Worm (Caenorhabditis elegans) whole organism, L4 larva: Measurements from ENCODE around the gene ZK1127.13.

Experiments
- D1046.2 ChIP-seq: fragments of 200-800 bp; sonication (Bioruptor generic); IDR thresholded peaks from 2 replicates; pipeline ENCODE4 v1.3.6; 2022; ENCODE audit warnings: missing genetic modification characterization, missing compliant biosample characterization
- F10B5.3 ChIP-seq: sonication (generic microtip); optimal IDR thresholded peaks from 2 replicates; lab custom pipeline; 2016; ENCODE audit warnings: mild to moderate bottlenecking, missing genetic modification characterization, missing compliant biosample characterization
- F26F4.8 ChIP-seq: fragments of 200-800 bp; sonication (Bioruptor generic); conservative IDR thresholded peaks from 2 replicates; pipeline ENCODE4 v1.3.6; 2022; ENCODE audit warnings: missing genetic modification characterization, missing compliant biosample characterization
- R02D3.7 ChIP-seq: fragments of 150-350 bp; sonication (generic microtip); optimal IDR thresholded peaks from 3 replicates; lab custom pipeline; 2014; ENCODE audit warnings: missing biosample characterization, missing genetic modification characterization
- Y5F2A.4 ChIP-seq: fragments of 200-800 bp; sonication (Bioruptor generic); optimal IDR thresholded peaks from 2 replicates; lab custom pipeline; 2018; ENCODE audit warnings: mild to moderate bottlenecking, missing genetic modification characterization, missing compliant biosample characterization
- ZK337.2 ChIP-seq: fragments of 200-800 bp; sonication (Bioruptor generic); IDR thresholded peaks from 2 replicates; pipeline ENCODE4 v1.3.6; 2022; ENCODE audit warnings: missing genetic modification reagents, missing genetic modification characterization, missing compliant biosample characterization
- ZK546.5 ChIP-seq, 2 experiments: sonication (generic microtip); optimal IDR thresholded peaks; 2 replicates each; lab custom pipeline; 2017; ENCODE audit warnings: missing biosample characterization in 2 of 2, missing genetic modification characterization in 2 of 2
- aha-1 ChIP-seq: fragments of 150-350 bp; peaks from one replicate; lab custom pipeline; 2014; ENCODE audit warnings: missing biosample characterization, missing genetic modification characterization
- aly-2 ChIP-seq: sonication (generic microtip); optimal IDR thresholded peaks from 2 replicates; lab custom pipeline; 2018; ENCODE audit warnings: missing biosample characterization, missing genetic modification characterization
- ama-1 ChIP-seq: fragments of 150-350 bp; optimal IDR thresholded peaks from 2 replicates; lab custom pipeline; 2014; ENCODE audit warnings: inconsistent platforms, mixed read lengths
- attf-4 ChIP-seq: sonication (generic microtip); optimal IDR thresholded peaks from 3 replicates; lab custom pipeline; 2017; ENCODE audit warnings: missing biosample characterization, missing genetic modification characterization
- ceh-44 ChIP-seq: fragments of 200-800 bp; sonication (Bioruptor generic); IDR thresholded peaks from 2 replicates; pipeline ENCODE4 v1.3.6; 2022; ENCODE audit warnings: missing genetic modification reagents, missing genetic modification characterization, missing compliant biosample characterization
- daf-16 ChIP-seq, 3 experiments: sonication (generic microtip); optimal IDR thresholded peaks; 2 replicates each; lab custom pipeline; 2016 to 2017; ENCODE audit warnings: missing genetic modification characterization in 3 of 3, missing genetic modification reagents in 3 of 3, mild to moderate bottlenecking in 2 of 3, missing compliant biosample characterization in 2 of 3, missing biosample characterization in 1 of 3, moderate library complexity in 1 of 3
- dmd-6 ChIP-seq: fragments of 200-800 bp; sonication (Bioruptor generic); IDR thresholded peaks from 2 replicates; pipeline ENCODE4 v1.3.6; 2022; ENCODE audit warnings: missing genetic modification reagents, missing genetic modification characterization, missing compliant biosample characterization
- dmd-8 ChIP-seq: fragments of 200-800 bp; sonication (Bioruptor generic); IDR thresholded peaks from 2 replicates; pipeline ENCODE4 v1.3.6; 2022; ENCODE audit warnings: missing genetic modification characterization, missing compliant biosample characterization
- dmd-9 ChIP-seq: fragments of 200-800 bp; sonication (Bioruptor generic); IDR thresholded peaks from 2 replicates; pipeline ENCODE4 v1.3.6; 2022; ENCODE audit warnings: missing genetic modification reagents, missing genetic modification characterization, missing compliant biosample characterization
- dpl-1 ChIP-seq: fragments of 150-350 bp; optimal IDR thresholded peaks from 2 replicates; lab custom pipeline; 2014; ENCODE audit warnings: missing biosample characterization, missing genetic modification reagents, missing genetic modification characterization
- egl-27 ChIP-seq: sonication (generic microtip); optimal IDR thresholded peaks from 3 replicates; lab custom pipeline; 2017; ENCODE audit warnings: missing biosample characterization, missing genetic modification reagents, missing genetic modification characterization
- egl-43 ChIP-seq: fragments of 200-800 bp; sonication (Bioruptor generic); IDR thresholded peaks from 2 replicates; pipeline ENCODE4 v1.3.6; 2022; ENCODE audit warnings: missing genetic modification reagents, missing genetic modification characterization, missing compliant biosample characterization
- hif-1 ChIP-seq, 2 experiments: sonication (generic microtip); optimal IDR thresholded peaks; 2 replicates each; lab custom pipeline; 2016 to 2017; ENCODE audit warnings: missing compliant biosample characterization in 2 of 2, missing genetic modification characterization in 2 of 2, missing genetic modification reagents in 2 of 2, missing genotype in 2 of 2, mild to moderate bottlenecking in 1 of 2
- hmg-1.1 ChIP-seq: fragments of 200-800 bp; sonication (Bioruptor generic); IDR thresholded peaks from 2 replicates; pipeline ENCODE4 v1.3.6; 2022; ENCODE audit warnings: missing genetic modification reagents, missing genetic modification characterization, missing compliant biosample characterization
- jun-1 ChIP-seq: fragments of 150-350 bp; optimal IDR thresholded peaks from 2 replicates; lab custom pipeline; 2014; ENCODE audit warnings: missing biosample characterization, missing genetic modification reagents, missing genetic modification characterization
- lin-1 ChIP-seq: fragments of 200-800 bp; sonication (Bioruptor generic); IDR thresholded peaks from 2 replicates; pipeline ENCODE4 v1.3.6; 2022; ENCODE audit warnings: missing genetic modification reagents, missing genetic modification characterization, missing compliant biosample characterization
- lin-13 ChIP-seq: fragments of 150-350 bp; optimal IDR thresholded peaks from 2 replicates; lab custom pipeline; 2014; ENCODE audit warnings: missing biosample characterization, missing genetic modification reagents, missing genetic modification characterization
- lin-29 ChIP-seq: fragments of 200-800 bp; sonication (Bioruptor generic); IDR thresholded peaks from 2 replicates; pipeline ENCODE4 v1.3.6; 2022; ENCODE audit warnings: missing genetic modification reagents, missing genetic modification characterization, missing compliant biosample characterization
- lin-38 ChIP-seq: fragments of 200-800 bp; sonication (Bioruptor generic); IDR thresholded peaks from 2 replicates; pipeline ENCODE4 v1.3.6; 2022; ENCODE audit warnings: missing genetic modification reagents, missing genetic modification characterization, missing compliant biosample characterization
- lir-3 ChIP-seq: sonication (generic microtip); optimal IDR thresholded peaks from 2 replicates; lab custom pipeline; 2016; ENCODE audit warnings: mild to moderate bottlenecking, missing genetic modification characterization, missing compliant biosample characterization
- lsy-2 ChIP-seq, 2 experiments: fragments of 150-350 bp in 1 of 2; sonication (generic microtip) in 1 of 2; optimal IDR thresholded peaks; 2 replicates each; lab custom pipeline; 2014 to 2017; ENCODE audit warnings: missing biosample characterization in 2 of 2, missing genetic modification characterization in 2 of 2
- madf-5 ChIP-seq, 2 experiments: fragments of 200-800 bp; sonication (Bioruptor generic); IDR thresholded peaks; 2 replicates each; pipeline ENCODE4 v1.3.6; 2022; ENCODE audit warnings: missing compliant biosample characterization in 2 of 2, missing genetic modification characterization in 2 of 2
- madf-9 ChIP-seq: fragments of 200-800 bp; sonication (Bioruptor generic); conservative IDR thresholded peaks from 2 replicates; pipeline ENCODE4 v1.3.6; 2022; ENCODE audit warnings: missing genetic modification reagents, missing genetic modification characterization, missing compliant biosample characterization
- mdl-1 ChIP-seq, 2 experiments: fragments of 150-350 bp in 1 of 2; sonication (generic microtip) in 1 of 2; optimal IDR thresholded peaks; 2 replicates each; lab custom pipeline; 2014 to 2017; ENCODE audit warnings: missing biosample characterization in 2 of 2, missing genetic modification characterization in 2 of 2
- mes-2 ChIP-seq: sonication (generic microtip); optimal IDR thresholded peaks from 2 replicates; lab custom pipeline; 2016; ENCODE audit warnings: missing genotype, mild to moderate bottlenecking, missing genetic modification characterization, missing compliant biosample characterization; ENCODE audit not compliant: poor library complexity, severe bottlenecking
- mxl-2 ChIP-seq: fragments of 200-800 bp; sonication (Bioruptor generic); conservative IDR thresholded peaks from 2 replicates; pipeline ENCODE4 v1.3.6; 2022; ENCODE audit warnings: missing genetic modification reagents, missing genetic modification characterization, missing compliant biosample characterization
- nhr-10 ChIP-seq: fragments of 150-350 bp; optimal IDR thresholded peaks from 2 replicates; lab custom pipeline; 2014; ENCODE audit warnings: missing biosample characterization, missing genetic modification characterization
- nhr-102 ChIP-seq: sonication (generic microtip); optimal IDR thresholded peaks from 2 replicates; lab custom pipeline; 2016; ENCODE audit warnings: mild to moderate bottlenecking, missing genetic modification characterization, moderate library complexity, missing compliant biosample characterization
- nhr-237 ChIP-seq: sonication (generic microtip); optimal IDR thresholded peaks from 2 replicates; lab custom pipeline; 2017; ENCODE audit warnings: missing biosample characterization, missing genetic modification characterization
- nhr-25 ChIP-seq: sonication (generic microtip); optimal IDR thresholded peaks from 2 replicates; lab custom pipeline; 2017; ENCODE audit warnings: missing genetic modification characterization, mild to moderate bottlenecking, missing compliant biosample characterization, antibody characterized with exemption, moderate library complexity, borderline replicate concordance; ENCODE audit not compliant: insufficient read depth
- nhr-41 ChIP-seq: fragments of 200-800 bp; sonication (Bioruptor generic); IDR thresholded peaks from 2 replicates; pipeline ENCODE4 v1.3.6; 2022; ENCODE audit warnings: missing genetic modification reagents, missing genetic modification characterization, missing compliant biosample characterization
- nhr-42 ChIP-seq: fragments of 200-800 bp; sonication (Bioruptor generic); IDR thresholded peaks from 2 replicates; pipeline ENCODE4 v1.3.6; 2022; ENCODE audit warnings: missing genetic modification characterization, missing compliant biosample characterization
- nhr-6 ChIP-seq: fragments of 150-350 bp; optimal IDR thresholded peaks from 2 replicates; lab custom pipeline; 2014; ENCODE audit warnings: missing biosample characterization, missing genetic modification characterization
- php-3 ChIP-seq: fragments of 200-800 bp; sonication (Bioruptor generic); IDR thresholded peaks from 2 replicates; pipeline ENCODE4 v1.3.6; 2022; ENCODE audit warnings: missing genetic modification reagents, missing genetic modification characterization, missing compliant biosample characterization
- pqm-1 ChIP-seq: sonication (generic microtip); optimal IDR thresholded peaks from 2 replicates; lab custom pipeline; 2017; ENCODE audit warnings: missing biosample characterization, missing genetic modification characterization
- rbr-2 ChIP-seq: sonication (generic microtip); optimal IDR thresholded peaks from 2 replicates; lab custom pipeline; 2016; ENCODE audit warnings: missing genotype, missing genetic modification characterization, missing compliant biosample characterization
- skn-1 ChIP-seq: fragments of 150-350 bp; optimal IDR thresholded peaks from 2 replicates; lab custom pipeline; 2014; ENCODE audit warnings: missing biosample characterization, missing genetic modification characterization
- snpc-1.2 ChIP-seq: fragments of 200-800 bp; sonication (Bioruptor generic); IDR thresholded peaks from 2 replicates; pipeline ENCODE4 v1.3.6; 2022; ENCODE audit warnings: missing genetic modification reagents, missing genetic modification characterization, missing compliant biosample characterization
- snpc-4 ChIP-seq: fragments of 150-350 bp; optimal IDR thresholded peaks from 2 replicates; lab custom pipeline; 2014; ENCODE audit warnings: missing biosample characterization, missing genetic modification characterization
- spr-1 ChIP-seq: sonication (generic microtip); optimal IDR thresholded peaks from 2 replicates; lab custom pipeline; 2016; ENCODE audit warnings: mild to moderate bottlenecking, missing genetic modification characterization, missing compliant biosample characterization
- tag-97 ChIP-seq: fragments of 200-800 bp; sonication (Bioruptor generic); IDR thresholded peaks from 2 replicates; pipeline ENCODE4 v1.3.6; 2022; ENCODE audit warnings: missing genetic modification characterization, missing compliant biosample characterization
- unc-130 ChIP-seq: sonication (generic microtip); optimal IDR thresholded peaks from 2 replicates; lab custom pipeline; 2016; ENCODE audit warnings: missing genetic modification reagents, missing genetic modification characterization, missing compliant biosample characterization
- vab-7 ChIP-seq: fragments of 200-800 bp; sonication (Bioruptor generic); IDR thresholded peaks from 2 replicates; pipeline ENCODE4 v1.3.6; 2022; ENCODE audit warnings: missing genetic modification reagents, missing genetic modification characterization, missing compliant biosample characterization
- zip-2 ChIP-seq: fragments of 150-350 bp; optimal IDR thresholded peaks from 2 replicates; lab custom pipeline; 2014; ENCODE audit warnings: missing biosample characterization, missing genetic modification characterization

The ZK1127.13 gene

DNA sequence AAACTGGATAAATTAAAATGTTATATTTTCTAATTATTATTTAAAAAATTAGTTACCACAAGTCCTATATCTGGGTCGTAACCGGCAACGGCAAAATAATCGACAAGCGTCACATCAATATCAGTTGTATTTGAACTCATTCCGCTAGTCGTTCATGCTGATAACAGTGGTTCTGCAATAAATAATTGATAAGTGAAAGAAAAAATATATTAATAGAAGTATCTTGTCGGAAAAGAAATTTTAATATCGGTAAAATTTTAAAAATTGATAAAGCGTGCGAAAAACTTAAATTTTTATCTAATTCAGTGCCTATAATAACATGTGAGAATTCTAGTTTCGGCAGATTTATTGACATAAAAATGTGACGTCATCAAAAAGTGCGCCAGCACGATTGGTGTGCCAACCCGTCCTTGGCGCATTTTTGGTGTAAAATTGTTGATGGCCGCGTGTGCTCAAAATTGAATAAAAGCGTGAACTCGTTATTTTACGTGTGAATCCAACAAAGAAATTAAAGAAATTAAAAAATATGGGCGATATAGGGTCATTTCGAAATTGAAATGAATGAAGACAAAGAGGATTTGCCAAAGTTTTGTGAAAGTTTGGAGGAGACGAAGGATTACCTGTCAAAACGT, 30.6 kb upstream of the ZK1127.13 start, which contains the start of the genes lst-6 and lst-5 (continued):
- TF ChIP-seq spr-1: peak; percentile 8
- no peak for TF ChIP-seq nhr-6 (tag; lab: Kevin White, UChicago)
- no peak for TF ChIP-seq vab-7 (GFP tag; lab: Robert Waterston, UW)
- peak; percentile 81 for TF ChIP-seq lin-38 (GFP tag; lab: Robert Waterston, UW)
- no peak for TF ChIP-seq aly-2 (tag; lab: Kevin White, UChicago)
- TF ChIP-seq nhr-42: no peak
- TF ChIP-seq dpl-1 (GFP tag; lab: Kevin White, UChicago): peak; percentile 66
- TF ChIP-seq hif-1 (tag; optimal IDR thresholded peaks at IDR 0.05; lab: Kevin White, UChicago): peak in 1 of 2 experiments; percentile 41
- no peak for TF ChIP-seq zip-2 (tag; lab: Kevin White, UChicago)
- TF ChIP-seq lin-13 (GFP tag; lab: Kevin White, UChicago): peak; percentile 6
- TF ChIP-seq rbr-2: peak; percentile 70
- no peak for TF ChIP-seq nhr-102 (tag; lab: Kevin White, UChicago)
- no peak for TF ChIP-seq nhr-10 (tag; lab: Kevin White, UChicago)
- no peak for TF ChIP-seq tag-97
- TF ChIP-seq nhr-237: no peak
- TF ChIP-seq D1046.2 (GFP tag; lab: Robert Waterston, UW): no peak
- TF ChIP-seq madf-5 (GFP tag; IDR thresholded peaks at IDR 0.05; lab: Robert Waterston, UW): no peak
- TF ChIP-seq jun-1: no peak
- TF ChIP-seq lin-29 (GFP tag; lab: Robert Waterston, UW): no peak
- TF ChIP-seq dmd-6: peak; percentile 58; the same call in 1 of the 2 replicates
- no peak for TF ChIP-seq attf-4 (tag; lab: Kevin White, UChicago)
- TF ChIP-seq mes-2 (tag; lab: Kevin White, UChicago): peak; percentile 71
- no peak for TF ChIP-seq madf-9 (GFP tag; lab: Robert Waterston, UW)
- TF ChIP-seq lin-1 (GFP tag; lab: Robert Waterston, UW): 0 out of 2 replicates have a peak, but pooled peaks have one; percentile 16
- no peak for TF ChIP-seq Y5F2A.4 (GFP tag; lab: Kevin White, UChicago)
- peak in 1 of 2 experiments; percentile 34 for TF ChIP-seq daf-16 (GFP tag; optimal IDR thresholded peaks at IDR 0.05; lab: Kevin White, UChicago)
- TF ChIP-seq daf-16 (tag; optimal IDR thresholded peaks at IDR 0.05; lab: Kevin White, UChicago): peak; percentile 51
- TF ChIP-seq F26F4.8 (GFP tag; lab: Robert Waterston, UW): no peak
- no peak for TF ChIP-seq egl-27 (tag; lab: Kevin White, UChicago)
- TF ChIP-seq dmd-8 (GFP tag; lab: Robert Waterston, UW): no peak
- peak in 1 of 2 experiments; percentile 34 for TF ChIP-seq mdl-1 (tag; optimal IDR thresholded peaks at IDR 0.05; lab: Kevin White, UChicago)
- TF ChIP-seq pqm-1 (tag; lab: Kevin White, UChicago): peak; percentile 68
- TF ChIP-seq aha-1 (tag; lab: Kevin White, UChicago): peak; percentile 62
- TF ChIP-seq lsy-2 (tag; optimal IDR thresholded peaks at IDR 0.05; lab: Kevin White, UChicago): peak; percentile 39 to 86
- no peak for TF ChIP-seq dmd-9
- peak; percentile 38; the same call in 1 of the 2 replicates for TF ChIP-seq php-3 (GFP tag; lab: Robert Waterston, UW)
- TF ChIP-seq ama-1 (lab: Kevin White, UChicago): no peak
- TF ChIP-seq ZK337.2: no peak
- TF ChIP-seq nhr-25 (tag; lab: Kevin White, UChicago): no peak
- no peak for TF ChIP-seq snpc-4 (tag; lab: Kevin White, UChicago)
- no peak for TF ChIP-seq lir-3 (tag; lab: Kevin White, UChicago)
- TF ChIP-seq egl-43 (GFP tag; lab: Robert Waterston, UW): no peak
- no peak for TF ChIP-seq F10B5.3
- no peak for TF ChIP-seq nhr-41 (GFP tag; lab: Robert Waterston, UW)
- no peak for TF ChIP-seq hmg-1.1 (GFP tag; lab: Robert Waterston, UW)
- no peak for TF ChIP-seq R02D3.7
- TF ChIP-seq unc-130 (GFP tag; lab: Kevin White, UChicago): no peak
- TF ChIP-seq ceh-44 (GFP tag; lab: Robert Waterston, UW): no peak
- no peak for TF ChIP-seq ZK546.5 (tag; optimal IDR thresholded peaks at IDR 0.05; lab: Kevin White, UChicago)
- TF ChIP-seq snpc-1.2 (GFP tag; lab: Robert Waterston, UW): no peak
- no peak for TF ChIP-seq skn-1 (tag; lab: Kevin White, UChicago)
- no peak for TF ChIP-seq mxl-2
